Fruit fly (Drosophila melanogaster): ENCODE data around the gene CG13599.

CG13599 gene

DNA sequence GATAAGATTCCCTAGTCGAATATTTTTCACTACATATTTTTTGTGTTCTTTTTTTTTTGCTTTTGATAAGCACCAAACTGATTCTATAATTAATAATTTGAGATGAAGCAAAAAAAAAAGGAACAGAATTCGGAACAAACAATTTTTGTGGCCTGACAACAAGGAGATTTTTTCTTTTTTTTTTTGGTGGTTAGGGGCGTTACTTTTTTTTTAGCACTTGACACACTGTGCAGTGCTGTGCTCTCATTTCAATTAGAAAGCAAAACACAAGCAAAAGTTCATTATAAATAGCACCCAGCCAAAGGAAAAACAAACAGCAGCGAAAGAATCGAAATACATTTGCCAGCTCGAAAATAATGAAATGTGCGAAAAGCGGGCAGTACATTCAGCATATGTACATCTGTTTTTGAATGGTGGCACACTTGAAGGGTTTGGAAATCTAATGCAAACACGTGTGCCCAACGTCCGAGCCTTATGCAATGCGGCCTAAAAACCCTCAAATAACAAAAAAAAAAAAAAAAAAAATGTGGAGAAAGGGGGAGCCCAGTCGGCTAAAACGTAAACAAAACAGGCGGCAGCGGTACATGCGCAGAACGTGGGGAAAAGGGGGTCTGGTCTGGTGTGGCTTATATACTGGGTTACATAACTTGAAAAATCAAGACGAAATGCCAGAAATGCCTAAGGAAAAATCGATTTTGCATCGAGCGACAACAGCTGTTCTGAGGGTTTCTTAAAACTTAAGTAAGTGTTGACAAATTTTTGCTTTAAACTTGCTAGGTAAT is 10.4 kb downstream of the CG13599 start (continued):
- TF ChIP-seq bsh (GFP tag; optimal IDR thresholded peaks at IDR 0.05) (peak in 1 of 2 experiments; percentile 5), CG7556 (GFP tag; optimal IDR thresholded peaks at IDR 0.05) (peak; percentile 23), bab2 (GFP tag; optimal IDR thresholded peaks at IDR 0.05) (peak; percentile 4), CG3407 (GFP tag; optimal IDR thresholded peaks at IDR 0.05) (no peak), cg (GFP tag; optimal IDR thresholded peaks at IDR 0.05) (no peak), ssp (GFP tag; IDR thresholded peaks at IDR 0.05) (no peak), ewg (GFP tag; optimal IDR thresholded peaks at IDR 0.05) (peak; percentile 3), hb (GFP tag; IDR thresholded peaks at IDR 0.05; ENCODE audit: partially characterized antibody) (no peak), br (optimal IDR thresholded peaks at IDR 0.05) (no peak), HmgD (GFP tag; optimal IDR thresholded peaks at IDR 0.05) (no peak), Eip74EF (GFP tag; optimal IDR thresholded peaks at IDR 0.05) (no peak), lov (optimal IDR thresholded peaks at IDR 0.05) (no peak), lov (GFP tag; IDR thresholded peaks at IDR 0.05) (0 out of 3 replicates have a peak, but pooled peaks have one; percentile 27), Asciz (GFP tag; optimal IDR thresholded peaks at IDR 0.05) (no peak), Mrtf (GFP tag; IDR thresholded peaks at IDR 0.05) (no peak), emc (GFP tag; optimal IDR thresholded peaks at IDR 0.05) (no peak), Xbp1 (GFP tag; optimal IDR thresholded peaks at IDR 0.05) (peak; percentile 43), CG9817 (tag; optimal IDR thresholded peaks at IDR 0.05) (peak; percentile 21), CG18619 (GFP tag; optimal IDR thresholded peaks at IDR 0.05) (no peak), CG34224 (GFP tag; IDR thresholded peaks at IDR 0.05; ENCODE audit: partially characterized antibody) (no peak), bbx (GFP tag; IDR thresholded peaks at IDR 0.05; ENCODE audit: partially characterized antibody) (no peak), scrt (GFP tag; optimal IDR thresholded peaks at IDR 0.05) (no peak), slbo (GFP tag; IDR thresholded peaks at IDR 0.05) (peak; percentile 59), btn (GFP tag; optimal IDR thresholded peaks at IDR 0.05) (no peak), Hr78 (GFP tag; optimal IDR thresholded peaks at IDR 0.05) (no peak), HLH54F (GFP tag; optimal IDR thresholded peaks at IDR 0.05) (no peak), CG9932 (GFP tag; IDR thresholded peaks at IDR 0.05) (peak; percentile 74), CG42726 (GFP tag; IDR thresholded peaks at IDR 0.05; ENCODE audit: partially characterized antibody) (no peak), BtbVII (GFP tag; optimal IDR thresholded peaks at IDR 0.05) (no peak), Abd-B (GFP tag; optimal IDR thresholded peaks at IDR 0.05) (no peak), ind (GFP tag; optimal IDR thresholded peaks at IDR 0.05) (peak; percentile 45), CG15073 (GFP tag; optimal IDR thresholded peaks at IDR 0.05) (no peak), hbn (GFP tag; IDR thresholded peaks at IDR 0.05; ENCODE audit: partially characterized antibody) (no peak), Gug (GFP tag; IDR thresholded peaks at IDR 0.05) (peak; percentile 49; the same call in 2 of the 4 replicates), MESR4 (GFP tag; optimal IDR thresholded peaks at IDR 0.05) (no peak), CG17802 (tag; optimal IDR thresholded peaks at IDR 0.05) (no peak), gro (GFP tag; optimal IDR thresholded peaks at IDR 0.05) (peak; percentile 32), CG3847 (GFP tag; IDR thresholded peaks at IDR 0.05) (peak; percentile 32; the same call in 1 of the 2 replicates), CG12942 (GFP tag; optimal IDR thresholded peaks at IDR 0.05) (no peak), CG5180 (GFP tag; optimal IDR thresholded peaks at IDR 0.05) (no peak), Gsc (GFP tag; IDR thresholded peaks at IDR 0.05) (no peak), CG11695 (GFP tag; IDR thresholded peaks at IDR 0.05) (peak; percentile 37; the same call in 1 of the 3 replicates), zfh1 (GFP tag; IDR thresholded peaks at IDR 0.05) (0 out of 3 replicates have a peak, but pooled peaks have one; percentile 40), CG7372 (GFP tag; IDR thresholded peaks at IDR 0.05) (no peak), CG43689 (GFP tag; IDR thresholded peaks at IDR 0.05) (no peak), tx (GFP tag; optimal IDR thresholded peaks at IDR 0.05) (no peak), Kr (GFP tag; optimal IDR thresholded peaks at IDR 0.05) (no peak), Mad (GFP tag; optimal IDR thresholded peaks at IDR 0.05) (peak; percentile 7), ranshi (GFP tag; IDR thresholded peaks at IDR 0.05) (peak; percentile 57)
